Worm (Caenorhabditis elegans) whole organism, L2 larva: ENCODE data around the gene C31B8.1.

Source experiments
- elt-1 ChIP-seq: fragments of 150-350 bp; optimal IDR thresholded peaks from 2 replicates; lab custom pipeline; 2014; ENCODE audit warnings: missing biosample characterization, missing genetic modification characterization
- lsy-2 ChIP-seq, 2 experiments: fragments of 150-350 bp in 1 of 2; sonication (generic microtip) in 1 of 2; optimal IDR thresholded peaks; 2 replicates each; lab custom pipeline; 2014 to 2017; ENCODE audit warnings: missing biosample characterization in 2 of 2, missing genetic modification characterization in 2 of 2
- ztf-11 ChIP-seq: sonication (generic microtip); optimal IDR thresholded peaks from 2 replicates; lab custom pipeline; 2017; ENCODE audit warnings: missing biosample characterization, missing genetic modification characterization

ce11 chrV:2945602-2946001, 14.2 kb downstream of the C31B8.1 start, which contains the start of gene srh-87:
- TF ChIP-seq ztf-11 (tag; lab: Kevin White, UChicago) (no peak), elt-1 (tag; lab: Kevin White, UChicago) (no peak), lsy-2 (tag; optimal IDR thresholded peaks at IDR 0.05; lab: Kevin White, UChicago) (no peak)
